Worm (Caenorhabditis elegans) whole organism, midembryonic: ENCODE results near the gene Y5H2B.3.

Experiments
- T22C8.4 ChIP-seq: fragments of 200-800 bp; sonication (Bioruptor generic); IDR thresholded peaks from 2 replicates; pipeline ENCODE4 v1.3.6; 2022; ENCODE audit warnings: missing genetic modification characterization, missing compliant biosample characterization
- cog-1 ChIP-seq: sonication (generic microtip); optimal IDR thresholded peaks from 2 replicates; lab custom pipeline; 2016; ENCODE audit warnings: missing genetic modification characterization, missing compliant biosample characterization
- flt-1 ChIP-seq: fragments of 200-800 bp; sonication (Bioruptor generic); IDR thresholded peaks from 2 replicates; pipeline ENCODE4 v1.3.6; 2022; ENCODE audit warnings: missing genetic modification characterization, missing compliant biosample characterization
- klf-2 ChIP-seq: fragments of 200-800 bp; sonication (Bioruptor generic); conservative IDR thresholded peaks from 2 replicates; pipeline ENCODE4 v1.3.6; 2022; ENCODE audit warnings: missing genetic modification reagents, missing genetic modification characterization, missing compliant biosample characterization
- med-1 ChIP-seq: sonication (generic microtip); optimal IDR thresholded peaks from 2 replicates; lab custom pipeline; 2017; ENCODE audit warnings: missing genetic modification characterization, mild to moderate bottlenecking, missing compliant biosample characterization, antibody characterized with exemption, missing genetic modification reagents; ENCODE audit not compliant: insufficient read depth
- ref-1 ChIP-seq: fragments of 200-800 bp; sonication (Bioruptor generic); conservative IDR thresholded peaks from 2 replicates; pipeline ENCODE4 v1.3.6; 2022; ENCODE audit warnings: missing genetic modification reagents, missing genetic modification characterization, missing compliant biosample characterization
- tab-1 ChIP-seq: fragments of 200-800 bp; sonication (Bioruptor generic); IDR thresholded peaks from 2 replicates; pipeline ENCODE4 v1.3.6; 2022; ENCODE audit warnings: missing genetic modification characterization, missing compliant biosample characterization
- ztf-23 ChIP-seq: fragments of 200-800 bp; sonication (Bioruptor generic); IDR thresholded peaks from 2 replicates; pipeline ENCODE4 v1.3.6; 2022; ENCODE audit warnings: missing genetic modification reagents, missing genetic modification characterization, missing compliant biosample characterization
- ztf-29 ChIP-seq: fragments of 200-800 bp; sonication (Bioruptor generic); IDR thresholded peaks from 2 replicates; pipeline ENCODE4 v1.3.6; 2022; ENCODE audit warnings: missing genetic modification reagents, missing genetic modification characterization, missing compliant biosample characterization

Y5H2B.3 gene

DNA sequence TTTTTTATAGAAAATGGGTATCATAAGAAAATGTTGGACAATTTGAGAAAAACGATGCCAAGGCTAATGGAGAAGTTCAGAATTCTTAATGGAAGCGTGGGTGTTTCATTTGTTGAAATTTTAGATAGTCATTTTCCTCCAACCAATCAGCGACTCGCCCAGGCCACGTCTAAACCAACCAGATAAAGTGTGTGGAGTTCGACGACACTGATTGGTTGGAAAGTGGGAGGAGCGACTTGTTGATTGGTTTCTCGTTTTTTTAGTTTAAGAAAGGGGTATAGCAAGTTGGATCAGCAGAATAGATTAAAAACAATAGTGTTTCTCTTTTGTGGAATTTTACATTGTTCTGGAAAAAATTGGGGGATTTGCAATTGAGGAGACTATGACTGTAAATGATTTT is 19.4 kb downstream of the Y5H2B.3 start:
- no peak for TF ChIP-seq tab-1

DNA sequence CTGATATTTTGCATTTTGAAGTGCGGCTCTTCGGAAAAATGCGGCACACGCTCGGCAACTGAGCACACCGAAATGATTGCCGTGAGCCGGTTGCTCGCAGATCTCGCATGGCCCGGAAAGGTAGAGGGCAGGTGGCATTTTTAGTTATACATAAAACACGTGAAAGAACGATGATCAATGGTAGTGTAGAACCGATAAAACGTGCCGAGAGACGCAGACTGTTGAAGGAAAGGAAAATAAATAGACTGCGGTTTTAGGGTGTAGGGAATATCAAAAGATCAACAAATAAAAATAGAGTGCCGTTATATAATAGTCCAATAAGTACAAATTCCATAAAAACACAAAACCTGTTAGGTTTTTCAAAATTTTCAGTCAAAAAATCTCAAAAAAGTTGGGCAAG is 23.8 kb downstream of the Y5H2B.3 start, which contains the start of gene nhr-133:
Gene nhr-133, minus strand, starts transcription at position 183 of the 400 bp plus-strand sequence.
- TF ChIP-seq cog-1 (no peak), klf-2 (no peak), T22C8.4 (GFP tag; lab: Robert Waterston, UW) (no peak), flt-1 (GFP tag; lab: Robert Waterston, UW) (no peak), ztf-23 (GFP tag; lab: Robert Waterston, UW) (no peak), tab-1 (no peak), med-1 (no peak)

DNA sequence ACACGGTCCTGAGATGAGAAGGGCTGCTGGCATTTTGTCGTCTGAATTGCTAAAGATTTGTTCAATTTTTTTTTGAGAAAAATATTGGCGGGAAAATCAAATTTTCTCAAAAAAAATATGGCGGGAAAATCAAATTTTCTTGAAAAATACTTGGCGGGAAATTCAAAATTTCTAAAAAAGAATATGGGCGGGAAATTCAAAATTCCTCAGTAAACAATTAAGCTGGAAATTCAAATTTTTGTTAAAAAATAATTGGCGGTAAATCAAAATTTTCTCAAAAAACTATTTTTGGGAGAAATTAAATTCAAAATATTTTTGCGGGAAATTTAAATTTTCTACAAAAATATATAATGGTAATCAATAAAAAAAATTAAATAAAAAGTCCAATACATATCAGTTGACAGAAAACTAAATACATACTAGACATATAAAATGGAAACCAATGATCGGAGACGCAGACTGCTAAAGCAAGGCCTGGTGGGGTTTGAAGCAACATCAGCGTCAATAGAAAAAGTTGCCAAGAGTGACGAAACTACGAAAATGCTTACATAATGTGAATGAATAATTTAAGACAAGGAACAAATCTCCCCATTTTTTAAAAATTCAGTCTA is 26.4 kb downstream of the Y5H2B.3 start, which contains the start of gene nhr-184:
Gene nhr-184, minus strand, starts transcription at position 51 of the 611 bp plus-strand sequence.
- TF ChIP-seq T22C8.4 (GFP tag; lab: Robert Waterston, UW) (no peak), cog-1 (no peak), klf-2 (no peak), tab-1 (no peak)

DNA sequence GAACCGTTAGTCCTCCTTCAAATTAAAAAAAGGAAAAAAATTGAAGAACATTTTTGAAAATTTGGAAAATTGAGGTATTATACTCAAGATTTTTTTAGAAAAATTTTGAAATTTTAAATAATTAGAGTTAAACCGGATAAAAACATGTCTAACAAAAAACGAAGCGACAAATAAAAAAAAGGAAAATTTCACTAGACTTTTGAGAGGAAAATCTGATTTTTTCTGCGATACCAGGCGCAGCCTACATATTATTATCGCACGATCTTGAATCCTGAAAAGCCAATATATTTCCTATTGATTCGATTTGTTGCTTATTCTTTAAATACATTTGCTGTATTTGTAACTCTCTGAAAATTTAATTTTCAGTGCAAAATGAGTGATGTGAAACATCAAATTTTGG is 27.3 kb downstream of the Y5H2B.3 start, which contains the start of gene nstp-8:
Gene nstp-8, plus strand, starts transcription at position 301 of the 400 bp plus-strand sequence.
- no peak for TF ChIP-seq klf-2
- TF ChIP-seq ztf-23 (GFP tag; lab: Robert Waterston, UW): no peak
- no peak for TF ChIP-seq flt-1 (GFP tag; lab: Robert Waterston, UW)
- no peak for TF ChIP-seq ref-1 (GFP tag; lab: Robert Waterston, UW)
- TF ChIP-seq med-1: no peak
- TF ChIP-seq ztf-29 (GFP tag; lab: Robert Waterston, UW): no peak
- TF ChIP-seq tab-1: no peak
- no peak for TF ChIP-seq cog-1
- no peak for TF ChIP-seq T22C8.4 (GFP tag; lab: Robert Waterston, UW)

DNA sequence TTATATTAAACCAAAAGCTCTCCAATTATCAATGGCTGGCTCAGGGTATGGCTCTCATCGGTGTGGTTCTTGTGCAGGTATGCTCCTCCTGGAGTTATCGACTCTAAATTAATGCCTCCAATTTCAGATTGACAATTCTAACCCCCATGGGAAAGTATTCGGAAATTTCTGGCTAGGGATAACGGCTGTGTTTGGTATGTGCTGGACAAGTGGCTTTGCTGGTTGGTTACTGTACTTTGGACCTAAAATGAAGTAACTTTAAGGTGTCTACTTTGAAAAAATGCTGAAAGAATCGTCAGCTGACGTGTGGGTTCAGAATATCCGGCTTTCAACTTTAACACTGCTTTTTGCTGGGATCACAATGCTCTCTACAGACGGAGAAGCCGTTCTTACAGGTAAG is 28.8 kb downstream of the Y5H2B.3 start:
- TF ChIP-seq med-1 (no peak), ref-1 (GFP tag; lab: Robert Waterston, UW) (no peak), klf-2 (no peak), T22C8.4 (GFP tag; lab: Robert Waterston, UW) (no peak), flt-1 (GFP tag; lab: Robert Waterston, UW) (no peak), tab-1 (no peak), ztf-23 (GFP tag; lab: Robert Waterston, UW) (no peak), cog-1 (no peak), ztf-29 (GFP tag; lab: Robert Waterston, UW) (no peak)

DNA sequence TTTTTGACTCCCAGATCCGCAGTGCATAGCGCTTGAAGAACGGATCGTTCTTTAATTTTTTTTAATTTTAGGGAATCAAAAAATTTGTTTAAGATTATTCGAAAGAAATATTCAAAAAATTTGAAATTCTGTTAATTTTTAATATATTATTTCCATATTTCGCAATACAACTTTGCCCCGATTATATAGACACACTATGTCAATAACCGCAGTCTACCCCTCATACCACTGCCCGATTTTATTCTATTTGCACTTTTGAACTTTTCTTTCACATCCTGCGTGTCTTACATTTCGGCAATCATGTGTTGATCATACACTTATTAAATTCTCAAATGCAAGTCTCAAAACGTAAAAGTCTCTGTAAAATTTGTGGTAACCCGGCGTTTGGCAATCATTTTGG is 30.7 kb downstream of the Y5H2B.3 start, which contains the start of gene nhr-56:
Gene nhr-56, plus strand, starts transcription at position 202 of the 400 bp plus-strand sequence.
- TF ChIP-seq ztf-29 (GFP tag; lab: Robert Waterston, UW) (no peak), tab-1 (no peak), klf-2 (no peak), ztf-23 (GFP tag; lab: Robert Waterston, UW) (no peak), T22C8.4 (GFP tag; lab: Robert Waterston, UW) (no peak), ref-1 (GFP tag; lab: Robert Waterston, UW) (no peak), med-1 (no peak)

DNA sequence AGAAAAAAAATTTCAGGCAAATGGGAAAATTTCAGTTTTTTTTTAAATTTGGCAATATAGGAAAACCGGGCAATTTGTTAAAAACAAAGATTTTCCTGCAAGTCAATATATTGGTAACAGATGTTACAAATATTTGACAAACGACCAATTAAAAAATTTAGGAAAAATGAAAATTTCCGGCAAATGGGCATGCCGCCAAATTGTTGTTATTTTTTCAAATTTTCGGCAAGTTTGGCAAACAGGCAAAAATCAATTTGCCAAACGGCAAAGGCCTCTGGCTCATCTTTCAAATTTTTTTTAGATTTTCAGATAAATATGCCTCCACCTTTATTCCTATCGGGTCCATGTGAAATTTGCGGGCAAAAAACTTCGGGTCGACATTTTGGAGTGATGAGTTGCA is 33.7 kb downstream of the Y5H2B.3 start, which contains the start of gene nhr-128:
Gene nhr-128, plus strand, starts transcription at position 301 of the 400 bp plus-strand sequence.
- TF ChIP-seq T22C8.4 (GFP tag; lab: Robert Waterston, UW): no peak
- TF ChIP-seq ztf-29 (GFP tag; lab: Robert Waterston, UW): no peak

DNA sequence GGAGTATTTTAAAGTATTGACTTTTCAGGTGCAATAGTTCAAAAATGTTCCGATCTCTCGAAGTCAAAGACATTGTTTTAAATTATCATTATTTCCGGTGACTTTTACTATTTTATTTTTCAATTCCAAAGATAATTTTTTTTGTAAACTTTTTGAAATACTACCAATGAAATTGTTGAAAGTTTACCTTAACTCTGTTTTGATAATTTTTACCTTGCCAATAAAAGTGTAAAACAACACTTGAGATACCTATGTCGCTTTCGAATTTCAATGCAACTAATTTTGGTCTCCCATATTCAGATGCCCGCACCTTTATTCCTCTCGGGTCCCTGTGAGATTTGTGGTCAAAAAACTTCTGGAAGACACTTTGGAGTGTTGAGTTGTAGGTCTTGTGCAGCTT is 37.0 kb downstream of the Y5H2B.3 start, which contains the start of gene nhr-103:
Gene nhr-103, plus strand, starts transcription at position 301 of the 400 bp plus-strand sequence.
- TF ChIP-seq T22C8.4 (GFP tag; lab: Robert Waterston, UW) (no peak), ref-1 (GFP tag; lab: Robert Waterston, UW) (no peak), ztf-29 (GFP tag; lab: Robert Waterston, UW) (no peak), flt-1 (GFP tag; lab: Robert Waterston, UW) (no peak), cog-1 (no peak), ztf-23 (GFP tag; lab: Robert Waterston, UW) (no peak), med-1 (no peak), klf-2 (no peak)

DNA sequence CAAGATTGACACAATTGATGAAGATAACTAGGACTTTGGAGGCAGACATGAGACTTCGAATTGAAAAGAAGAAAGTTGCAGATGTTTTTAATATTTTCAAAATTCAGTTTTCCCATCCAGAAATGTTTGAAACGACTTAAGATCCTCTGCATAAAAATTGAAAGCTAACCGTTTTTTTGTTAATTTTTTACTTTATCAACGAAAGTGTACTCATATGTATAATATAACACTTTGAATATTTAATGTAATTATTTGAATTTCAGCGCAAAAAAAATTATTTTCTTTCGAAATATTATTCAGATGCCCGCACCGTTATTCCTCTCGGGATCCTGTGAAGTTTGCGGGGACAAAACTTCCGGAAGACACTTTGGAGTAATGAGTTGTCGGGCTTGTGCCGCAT is 38.8 kb downstream of the Y5H2B.3 start, which contains the start of gene nhr-18:
Gene nhr-18, plus strand, starts transcription at position 301 of the 400 bp plus-strand sequence.
- TF ChIP-seq klf-2: no peak

DNA sequence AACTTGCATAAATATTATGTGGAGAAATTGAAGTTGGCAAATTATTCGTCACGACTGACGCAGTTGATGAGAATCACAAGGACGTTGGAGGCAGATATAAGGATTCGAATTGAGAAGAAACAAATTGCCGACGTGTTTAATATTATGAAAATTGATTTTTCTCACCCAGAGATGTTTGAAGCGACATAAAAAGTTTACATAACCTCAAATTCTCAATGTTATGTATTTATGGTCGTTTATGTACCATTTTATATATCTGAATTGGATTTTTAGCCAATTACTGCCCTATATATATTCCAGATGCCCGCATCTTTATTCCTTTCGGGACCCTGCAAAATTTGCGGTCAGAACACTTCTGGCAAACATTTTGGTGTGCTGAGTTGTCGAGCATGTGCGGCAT is 40.7 kb downstream of the Y5H2B.3 start, which contains the start of gene nhr-126:
Gene nhr-126, plus strand, starts transcription at position 301 of the 400 bp plus-strand sequence.
- TF ChIP-seq tab-1 (no peak), klf-2 (no peak), ztf-23 (GFP tag; lab: Robert Waterston, UW) (no peak), ref-1 (GFP tag; lab: Robert Waterston, UW) (no peak), cog-1 (no peak)

DNA sequence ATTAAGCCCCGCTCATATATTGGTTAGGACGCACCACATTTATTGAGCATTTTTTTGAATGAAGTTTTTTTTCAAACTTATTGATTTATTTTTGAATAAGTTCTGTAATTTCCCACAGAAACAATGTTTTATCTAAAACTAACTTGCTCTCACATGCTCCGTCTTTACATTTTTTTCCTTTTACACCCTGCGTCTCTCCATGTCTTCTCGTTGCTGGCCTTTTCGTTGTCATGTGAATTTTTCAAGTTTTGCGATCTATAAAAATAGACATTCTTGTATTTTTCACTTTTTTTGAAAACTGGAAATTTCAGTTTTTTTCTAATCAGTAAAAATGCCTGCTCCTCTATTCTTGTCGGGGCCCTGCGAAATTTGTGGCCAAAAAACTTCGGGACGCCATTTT is 42.8 kb downstream of the Y5H2B.3 start, which contains the start of gene nhr-134:
Gene nhr-134, plus strand, starts transcription at position 312 of the 400 bp plus-strand sequence.
- TF ChIP-seq tab-1: no peak
- no peak for TF ChIP-seq flt-1 (GFP tag; lab: Robert Waterston, UW)
- TF ChIP-seq klf-2: no peak
- no peak for TF ChIP-seq cog-1
- TF ChIP-seq T22C8.4 (GFP tag; lab: Robert Waterston, UW): no peak
- no peak for TF ChIP-seq ztf-29 (GFP tag; lab: Robert Waterston, UW)
- no peak for TF ChIP-seq ref-1 (GFP tag; lab: Robert Waterston, UW)
- no peak for TF ChIP-seq ztf-23 (GFP tag; lab: Robert Waterston, UW)
- TF ChIP-seq med-1: no peak
